Worm (Caenorhabditis elegans): Measurements from ENCODE around the gene ZK856.7.

The ZK856.7 gene

ce11 chrV:10228360-10228759, 26.5 kb downstream of the ZK856.7 start, which contains the start of gene fipr-4:
Gene fipr-4 (minus strand): TSS chrV:10228460.
- TF ChIP-seq cey-2 (tag; optimal IDR thresholded peaks at IDR 0.05; ENCODE audit: borderline replicate concordance, insufficient read depth): no peak
- TF ChIP-seq lin-13 (GFP tag; optimal IDR thresholded peaks at IDR 0.05): no peak
- no peak for TF ChIP-seq daf-12 (tag; optimal IDR thresholded peaks at IDR 0.05)
- TF ChIP-seq ZK337.2 (GFP tag; IDR thresholded peaks at IDR 0.05): no peak
- no peak for TF ChIP-seq sdz-12 (GFP tag; optimal IDR thresholded peaks at IDR 0.05)
- TF ChIP-seq dve-1 (tag; optimal IDR thresholded peaks at IDR 0.05; ENCODE audit: insufficient read depth): no peak
- no peak for TF ChIP-seq ztf-11 (tag; optimal IDR thresholded peaks at IDR 0.05)

- TF ChIP-seq arid-1 (GFP tag; conservative IDR thresholded peaks at IDR 0.05) (no peak), nhr-28 (tag; optimal IDR thresholded peaks at IDR 0.05) (no peak), F10B5.3 (tag; optimal IDR thresholded peaks at IDR 0.05) (no peak), nhr-76 (tag; optimal IDR thresholded peaks at IDR 0.05) (no peak), nhr-11 (tag; optimal IDR thresholded peaks at IDR 0.05) (no peak), D1046.2 (GFP tag; IDR thresholded peaks at IDR 0.05) (no peak), pqm-1 (tag; optimal IDR thresholded peaks at IDR 0.05) (no peak), mxl-3 (GFP tag; optimal IDR thresholded peaks at IDR 0.05) (no peak), ceh-20 (GFP tag; IDR thresholded peaks at IDR 0.05) (no peak), vab-7 (GFP tag; IDR thresholded peaks at IDR 0.05) (no peak), hlh-30 (tag; optimal IDR thresholded peaks at IDR 0.05; ENCODE audit: insufficient read depth) (no peak), lin-13 (GFP tag; optimal IDR thresholded peaks at IDR 0.05) (no peak), F49E8.2 (tag; optimal IDR thresholded peaks at IDR 0.05; ENCODE audit: borderline replicate concordance) (no peak), zfp-3 (GFP tag; conservative IDR thresholded peaks at IDR 0.05) (no peak), unc-39 (tag; optimal IDR thresholded peaks at IDR 0.05) (no peak)
Measured at ce11 chrV:10229222-10229879, 27.5 kb downstream of the ZK856.7 start, which contains the start of the genes pyt-1 and fipr-7. Gene pyt-1 (minus strand): TSS chrV:10229322. Gene fipr-7 (plus strand): TSS chrV:10229829.

ce11 chrV:10230932-10231331, 29.0 kb downstream of the ZK856.7 start, which contains the start of gene fipr-6:
Gene fipr-6 (plus strand): TSS chrV:10231232.
- TF ChIP-seq nhr-48 (tag; optimal IDR thresholded peaks at IDR 0.05): no peak
- no peak for TF ChIP-seq dmd-6 (GFP tag; IDR thresholded peaks at IDR 0.05)
- no peak for TF ChIP-seq nhr-237 (tag; optimal IDR thresholded peaks at IDR 0.05)
- no peak for TF ChIP-seq mxl-2 (GFP tag; conservative IDR thresholded peaks at IDR 0.05)
- no peak for TF ChIP-seq mxl-3 (GFP tag; optimal IDR thresholded peaks at IDR 0.05)
- TF ChIP-seq dpl-1 (GFP tag; optimal IDR thresholded peaks at IDR 0.05): no peak
- no peak for TF ChIP-seq unc-39 (tag; optimal IDR thresholded peaks at IDR 0.05)
- no peak for TF ChIP-seq nhr-10 (tag; optimal IDR thresholded peaks at IDR 0.05)
- no peak for TF ChIP-seq lin-15B (tag; optimal IDR thresholded peaks at IDR 0.05)
- TF ChIP-seq ces-1 (GFP tag; optimal IDR thresholded peaks at IDR 0.05): no peak
- TF ChIP-seq cey-2 (tag; optimal IDR thresholded peaks at IDR 0.05; ENCODE audit: borderline replicate concordance, insufficient read depth): no peak
- TF ChIP-seq ceh-32 (tag; optimal IDR thresholded peaks at IDR 0.05; ENCODE audit: poor library complexity): no peak

- TF ChIP-seq php-3 (GFP tag; IDR thresholded peaks at IDR 0.05) (no peak), rbr-2 (tag; optimal IDR thresholded peaks at IDR 0.05) (no peak), set-16 (GFP tag; IDR thresholded peaks at IDR 0.05) (no peak), ztf-11 (tag; optimal IDR thresholded peaks at IDR 0.05) (no peak), dmd-9 (GFP tag; IDR thresholded peaks at IDR 0.05) (no peak), nhr-28 (tag; optimal IDR thresholded peaks at IDR 0.05) (no peak), mxl-2 (GFP tag; conservative IDR thresholded peaks at IDR 0.05) (no peak), nhr-111 (GFP tag; optimal IDR thresholded peaks at IDR 0.05) (no peak), snpc-4 (tag; optimal IDR thresholded peaks at IDR 0.05) (no peak), lin-38 (GFP tag; IDR thresholded peaks at IDR 0.05) (no peak), zag-1 (tag; optimal IDR thresholded peaks at IDR 0.05) (no peak), mes-2 (tag; optimal IDR thresholded peaks at IDR 0.05; ENCODE audit: poor library complexity, severe bottlenecking) (no peak)
Measured at ce11 chrV:10233330-10233729, 31.4 kb downstream of the ZK856.7 start, which contains the start of gene str-182. Gene str-182 (minus strand): TSS chrV:10233430.

Data from whole organism, L4 larva.